Worm (Caenorhabditis elegans): ENCODE measurements around the gene F54H12.5.

The F54H12.5 gene

ce11 chrIII:7937548-7937947 is 34.4 kb downstream of the F54H12.5 start, which contains the start of gene C29E4.10:
Gene C29E4.10, plus strand, starts transcription at chrIII:7937848.
- TF ChIP-seq snpc-4 (tag; optimal IDR thresholded peaks at IDR 0.05), result no peak
- TF ChIP-seq sma-9 (GFP tag; optimal IDR thresholded peaks at IDR 0.05), result no peak
- TF ChIP-seq sma-9 (tag; optimal IDR thresholded peaks at IDR 0.05), result no peak
- no peak for TF ChIP-seq ztf-1 (GFP tag; conservative IDR thresholded peaks at IDR 0.05)
- TF ChIP-seq nhr-6 (tag; optimal IDR thresholded peaks at IDR 0.05), result no peak
- TF ChIP-seq nhr-77 (tag; optimal IDR thresholded peaks at IDR 0.05), result no peak
- no peak for TF ChIP-seq peb-1 (tag; optimal IDR thresholded peaks at IDR 0.05)
- no peak for TF ChIP-seq egl-27 (tag; optimal IDR thresholded peaks at IDR 0.05)
- no peak for TF ChIP-seq unc-62 (GFP tag; optimal IDR thresholded peaks at IDR 0.05)
- no peak for TF ChIP-seq fos-1 (tag; optimal IDR thresholded peaks at IDR 0.05)

DNA sequence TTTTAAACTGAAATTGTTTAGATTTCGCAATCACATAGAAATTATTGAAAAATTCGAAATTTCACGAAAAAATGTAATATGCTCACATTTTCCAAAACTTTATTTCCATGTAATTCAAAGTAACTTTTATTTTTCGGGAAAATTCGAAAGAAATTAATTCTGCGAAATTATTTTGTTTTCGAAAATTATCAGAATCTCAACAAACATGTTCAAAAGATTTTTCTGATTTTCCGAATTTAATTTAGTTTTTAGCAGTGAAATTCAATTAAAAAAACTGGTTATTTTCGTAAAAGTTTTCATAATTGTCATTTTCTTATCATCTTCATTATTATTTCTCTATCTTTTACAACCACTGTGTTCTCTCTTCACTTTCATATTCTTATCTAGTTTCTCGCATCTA is 38.7 kb downstream of the F54H12.5 start, which contains the start of gene ran-2:
TSS of gene ran-2 (plus strand) at position 301 of the 400 bp plus-strand sequence.
- TF ChIP-seq fos-1 (tag; optimal IDR thresholded peaks at IDR 0.05) (peak; percentile 34), blmp-1 (tag; optimal IDR thresholded peaks at IDR 0.05; ENCODE audit: insufficient read depth) (peak; percentile 6), ztf-4 (tag; optimal IDR thresholded peaks at IDR 0.05) (no peak)

DNA sequence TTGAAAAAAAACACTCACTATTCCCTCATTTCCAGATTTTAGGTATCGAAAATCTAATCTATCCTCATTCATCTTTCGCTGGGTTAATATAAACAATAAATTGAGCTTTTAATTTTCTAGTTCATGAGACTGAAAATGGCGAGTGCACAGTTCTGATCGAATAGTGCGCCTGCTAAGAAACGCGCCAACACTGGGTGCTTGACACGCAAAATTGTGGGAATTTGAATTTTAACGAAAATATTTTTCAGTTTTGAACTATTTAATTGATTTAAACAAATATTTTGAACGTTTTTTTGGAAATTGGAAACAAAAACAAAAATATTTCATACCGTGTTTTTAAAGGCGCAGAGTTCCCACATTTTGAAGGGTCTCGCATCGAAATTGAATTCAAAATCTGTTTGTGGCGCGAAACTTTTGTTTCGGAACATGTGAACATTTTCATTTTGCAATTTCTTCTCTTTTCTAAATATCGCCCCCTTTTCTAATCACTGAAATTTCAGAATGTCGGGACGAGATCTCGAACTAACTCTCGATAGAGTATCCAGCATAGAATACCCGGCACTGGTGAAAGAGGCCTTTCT is 43.3 kb downstream of the F54H12.5 start, which contains the start of the genes C29E4.13 and npp-15:
TSS of gene C29E4.13 (minus strand) at position 169 of the 581 bp plus-strand sequence.
TSS of gene npp-15 (plus strand) at position 495 of the 581 bp plus-strand sequence.
- no peak for TF ChIP-seq nhr-6 (tag; optimal IDR thresholded peaks at IDR 0.05)
- TF ChIP-seq ztf-11 (tag; optimal IDR thresholded peaks at IDR 0.05), result no peak
- TF ChIP-seq nhr-23 (tag; optimal IDR thresholded peaks at IDR 0.05), result no peak
- TF ChIP-seq nhr-25 (tag; optimal IDR thresholded peaks at IDR 0.05), result peak; percentile 62
- peak; percentile 16 to 79 for TF ChIP-seq lsy-2 (tag; optimal IDR thresholded peaks at IDR 0.05)
- no peak for TF ChIP-seq ceh-16 (tag; optimal IDR thresholded peaks at IDR 0.05)
- TF ChIP-seq unc-62 (GFP tag; optimal IDR thresholded peaks at IDR 0.05), result no peak
- TF ChIP-seq ama-1 (optimal IDR thresholded peaks at IDR 0.05), result no peak
- TF ChIP-seq ceh-82 (tag; optimal IDR thresholded peaks at IDR 0.05), result no peak
- TF ChIP-seq unc-55 (GFP tag; optimal IDR thresholded peaks at IDR 0.05), result peak; percentile 65
- peak; percentile 78 for TF ChIP-seq gmeb-1 (tag; optimal IDR thresholded peaks at IDR 0.05)
- no peak for TF ChIP-seq dmd-4 (tag; optimal IDR thresholded peaks at IDR 0.05)
- TF ChIP-seq crh-2 (tag; optimal IDR thresholded peaks at IDR 0.05), result peak; percentile 50
- no peak for TF ChIP-seq F13H6.1 (tag; optimal IDR thresholded peaks at IDR 0.05)
- TF ChIP-seq nhr-10 (tag; optimal IDR thresholded peaks at IDR 0.05), result no peak
- peak; percentile 39 for TF ChIP-seq nhr-129 (tag; optimal IDR thresholded peaks at IDR 0.05)
- TF ChIP-seq lin-13 (GFP tag; optimal IDR thresholded peaks at IDR 0.05), result no peak
- TF ChIP-seq ZK546.5 (tag; optimal IDR thresholded peaks at IDR 0.05), result no peak

DNA sequence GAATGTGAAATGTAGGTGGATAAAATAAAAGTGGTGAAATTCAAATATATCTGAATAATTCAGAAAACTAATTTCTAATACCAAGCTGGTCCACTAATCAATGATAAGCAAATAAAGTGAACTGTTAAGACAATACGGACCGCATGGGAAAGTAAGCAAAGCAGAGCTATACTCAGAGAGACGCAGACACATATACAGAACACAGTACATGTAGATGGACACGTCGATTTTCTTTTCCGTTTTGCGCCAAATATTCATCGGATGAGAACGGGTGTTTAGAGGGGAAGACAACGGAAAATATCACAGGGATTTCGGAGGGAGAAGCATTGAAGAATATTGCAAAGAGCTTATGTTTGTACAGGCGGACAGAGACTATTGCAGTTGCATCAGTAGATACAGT is 46.0 kb downstream of the F54H12.5 start:
- TF ChIP-seq ztf-1 (GFP tag; conservative IDR thresholded peaks at IDR 0.05), result no peak
- TF ChIP-seq Y55F3AM.14 (GFP tag; optimal IDR thresholded peaks at IDR 0.05), result no peak
- TF ChIP-seq sma-3 (GFP tag; optimal IDR thresholded peaks at IDR 0.05), result no peak
- TF ChIP-seq snpc-4 (tag; optimal IDR thresholded peaks at IDR 0.05), result no peak

- TF ChIP-seq blmp-1 (tag; optimal IDR thresholded peaks at IDR 0.05; ENCODE audit: insufficient read depth) (no peak), nhr-77 (tag; optimal IDR thresholded peaks at IDR 0.05) (no peak), nhr-6 (tag; optimal IDR thresholded peaks at IDR 0.05) (no peak), nhr-21 (tag; optimal IDR thresholded peaks at IDR 0.05) (no peak), snpc-4 (tag; optimal IDR thresholded peaks at IDR 0.05) (no peak)
Measured at ce11 chrIII:7924821-7925220, 47.1 kb downstream of the F54H12.5 start, which contains the start of gene tag-250. Gene tag-250, minus strand, starts transcription at chrIII:7924921.

- TF ChIP-seq zag-1 (tag; optimal IDR thresholded peaks at IDR 0.05) (no peak), egl-27 (tag; optimal IDR thresholded peaks at IDR 0.05) (no peak), nhr-11 (tag; optimal IDR thresholded peaks at IDR 0.05) (no peak), lin-13 (GFP tag; optimal IDR thresholded peaks at IDR 0.05) (no peak), C34F6.9 (tag; optimal IDR thresholded peaks at IDR 0.05) (no peak), nhr-129 (tag; optimal IDR thresholded peaks at IDR 0.05) (no peak), sem-4 (tag; optimal IDR thresholded peaks at IDR 0.05) (no peak), mdl-1 (tag; optimal IDR thresholded peaks at IDR 0.05) (no peak), snpc-4 (tag; optimal IDR thresholded peaks at IDR 0.05) (no peak), mab-5 (tag; optimal IDR thresholded peaks at IDR 0.05) (no peak), dmd-4 (tag; optimal IDR thresholded peaks at IDR 0.05) (no peak)
Measured at ce11 chrIII:7922207-7922606, 49.8 kb downstream of the F54H12.5 start, which contains the start of gene C29E4.17. Gene C29E4.17, plus strand, starts transcription at chrIII:7922507.

All from whole organism, L2 larva.